Worm (Caenorhabditis elegans) whole organism, young adult: ENCODE measurements around the gene exc-14.
A peak's percentile ranks its signal among the peaks of the same experiment; 100 is the strongest.

Experiments
- B0019.2 ChIP-seq: fragments of 200-800 bp; sonication (Bioruptor generic); conservative IDR thresholded peaks from 2 replicates; pipeline ENCODE4 v1.3.6; 2022; ENCODE audit warnings: missing genetic modification reagents, missing genetic modification characterization, missing compliant biosample characterization
- B0261.1 ChIP-seq: sonication (generic microtip); optimal IDR thresholded peaks from 2 replicates; lab custom pipeline; 2016; ENCODE audit warnings: mild to moderate bottlenecking, missing genetic modification characterization, moderate library complexity, missing compliant biosample characterization
- C06A6.2 ChIP-seq: fragments of 200-800 bp; sonication (Bioruptor generic); conservative IDR thresholded peaks from 2 replicates; pipeline ENCODE4 v1.3.6; 2022; ENCODE audit warnings: missing genetic modification characterization, missing compliant biosample characterization
- C17E4.6 ChIP-seq: fragments of 200-800 bp; sonication (Bioruptor generic); IDR thresholded peaks from 2 replicates; pipeline ENCODE4 v1.3.6; 2022; ENCODE audit warnings: missing genetic modification reagents, missing genetic modification characterization, missing compliant biosample characterization
- F33H1.4 ChIP-seq: fragments of 200-800 bp; sonication (Bioruptor generic); IDR thresholded peaks from 2 replicates; pipeline ENCODE4 v1.3.6; 2022; ENCODE audit warnings: missing genetic modification reagents, missing genetic modification characterization, missing compliant biosample characterization
- F37B4.10 ChIP-seq: fragments of 200-800 bp; sonication (Bioruptor generic); IDR thresholded peaks from 2 replicates; pipeline ENCODE4 v1.3.6; 2022; ENCODE audit warnings: missing genetic modification characterization, missing compliant biosample characterization
- F57A8.1 ChIP-seq: fragments of 200-800 bp; sonication (Bioruptor generic); optimal IDR thresholded peaks from 2 replicates; lab custom pipeline; 2018; ENCODE audit warnings: mild to moderate bottlenecking, missing genetic modification characterization, moderate library complexity, missing compliant biosample characterization
- K11D2.4 ChIP-seq: fragments of 200-800 bp; sonication (Bioruptor generic); IDR thresholded peaks from 2 replicates; pipeline ENCODE4 v1.3.6; 2022; ENCODE audit warnings: missing genetic modification reagents, missing genetic modification characterization, missing compliant biosample characterization
- Y53G8AR.9 ChIP-seq: fragments of 200-800 bp; sonication (Bioruptor generic); conservative IDR thresholded peaks from 2 replicates; pipeline ENCODE4 v1.3.6; 2022; ENCODE audit warnings: missing genetic modification reagents, missing genetic modification characterization, missing compliant biosample characterization
- Y56A3A.18 ChIP-seq: fragments of 200-800 bp; sonication (Bioruptor generic); IDR thresholded peaks from 2 replicates; pipeline ENCODE4 v1.3.6; 2022; ENCODE audit warnings: missing genetic modification reagents, missing genetic modification characterization, missing compliant biosample characterization
- Y67H2A.10 ChIP-seq: fragments of 200-800 bp; sonication (Bioruptor generic); conservative IDR thresholded peaks from 2 replicates; pipeline ENCODE4 v1.3.6; 2022; ENCODE audit warnings: missing genetic modification reagents, missing genetic modification characterization, missing compliant biosample characterization
- attf-3 ChIP-seq: fragments of 200-800 bp; sonication (Bioruptor generic); conservative IDR thresholded peaks from 2 replicates; pipeline ENCODE4 v1.3.6; 2022; ENCODE audit warnings: missing genetic modification reagents, missing genetic modification characterization, missing compliant biosample characterization
- bed-1 ChIP-seq: fragments of 200-800 bp; sonication (Bioruptor generic); IDR thresholded peaks from 2 replicates; pipeline ENCODE4 v1.3.6; 2022; ENCODE audit warnings: missing genetic modification reagents, missing genetic modification characterization, missing compliant biosample characterization
- ceh-100 ChIP-seq: fragments of 200-800 bp; sonication (Bioruptor generic); IDR thresholded peaks from 2 replicates; pipeline ENCODE4 v1.3.6; 2022; ENCODE audit warnings: missing genetic modification reagents, missing genetic modification characterization, missing compliant biosample characterization
- ceh-27 ChIP-seq: fragments of 200-800 bp; sonication (Bioruptor generic); optimal IDR thresholded peaks from 2 replicates; lab custom pipeline; 2018; ENCODE audit warnings: mild to moderate bottlenecking, missing genetic modification characterization, moderate library complexity, missing compliant biosample characterization
- ceh-91 ChIP-seq: fragments of 200-800 bp; sonication (Bioruptor generic); IDR thresholded peaks from 2 replicates; pipeline ENCODE4 v1.3.6; 2022; ENCODE audit warnings: missing genetic modification reagents, missing genetic modification characterization, missing compliant biosample characterization
- die-1 ChIP-seq: sonication (generic microtip); optimal IDR thresholded peaks from 2 replicates; lab custom pipeline; 2016; ENCODE audit warnings: missing genotype, mild to moderate bottlenecking, missing genetic modification characterization, missing compliant biosample characterization
- egl-44 ChIP-seq: fragments of 200-800 bp; sonication (Bioruptor generic); IDR thresholded peaks from 2 replicates; pipeline ENCODE4 v1.3.6; 2022; ENCODE audit warnings: missing genetic modification reagents, missing genetic modification characterization, missing compliant biosample characterization
- ekl-4 ChIP-seq: fragments of 200-800 bp; sonication (Bioruptor generic); IDR thresholded peaks from 2 replicates; pipeline ENCODE4 v1.3.6; 2022; ENCODE audit warnings: missing genetic modification reagents, missing genetic modification characterization, missing compliant biosample characterization
- gei-17 ChIP-seq: fragments of 200-800 bp; sonication (Bioruptor generic); optimal IDR thresholded peaks from 2 replicates; lab custom pipeline; 2018; ENCODE audit warnings: mild to moderate bottlenecking, missing genetic modification characterization, missing compliant biosample characterization
- him-1 ChIP-seq: sonication (generic microtip); optimal IDR thresholded peaks from 2 replicates; lab custom pipeline; 2016; ENCODE audit warnings: missing genotype, missing genetic modification reagents, missing genetic modification characterization, missing compliant biosample characterization
- hlh-12 ChIP-seq: sonication (generic microtip); optimal IDR thresholded peaks from 2 replicates; lab custom pipeline; 2016; ENCODE audit warnings: missing genetic modification characterization, missing compliant biosample characterization
- hmg-1.2 ChIP-seq: fragments of 200-800 bp; sonication (Bioruptor generic); IDR thresholded peaks from 2 replicates; pipeline ENCODE4 v1.3.6; 2022; ENCODE audit warnings: missing genetic modification reagents, missing genetic modification characterization, missing compliant biosample characterization
- lag-1 ChIP-seq: fragments of 200-800 bp; sonication (Bioruptor generic); IDR thresholded peaks from 2 replicates; pipeline ENCODE4 v1.3.6; 2022; ENCODE audit warnings: missing genetic modification reagents, missing genetic modification characterization, missing compliant biosample characterization
- lsy-27 ChIP-seq: sonication (generic microtip); optimal IDR thresholded peaks from 2 replicates; lab custom pipeline; 2017; ENCODE audit warnings: missing genetic modification characterization, mild to moderate bottlenecking, missing compliant biosample characterization, antibody characterized with exemption, missing genotype, borderline replicate concordance; ENCODE audit not compliant: insufficient read depth
- madf-6 ChIP-seq: fragments of 200-800 bp; sonication (Bioruptor generic); IDR thresholded peaks from 2 replicates; pipeline ENCODE4 v1.3.6; 2022; ENCODE audit warnings: missing genetic modification reagents, missing genetic modification characterization, missing compliant biosample characterization
- mcd-1 ChIP-seq: fragments of 200-800 bp; sonication (Bioruptor generic); IDR thresholded peaks from 2 replicates; pipeline ENCODE4 v1.3.6; 2022; ENCODE audit warnings: missing genetic modification reagents, missing genetic modification characterization, missing compliant biosample characterization
- mxl-1 ChIP-seq: sonication (generic microtip); optimal IDR thresholded peaks from 2 replicates; lab custom pipeline; 2016; ENCODE audit warnings: missing genetic modification characterization, missing compliant biosample characterization
- nfyb-1 ChIP-seq: fragments of 200-800 bp; sonication (Bioruptor generic); IDR thresholded peaks from 2 replicates; pipeline ENCODE4 v1.3.6; 2022; ENCODE audit warnings: missing genetic modification reagents, missing genetic modification characterization, missing compliant biosample characterization
- nhr-120 ChIP-seq: fragments of 200-800 bp; sonication (Bioruptor generic); IDR thresholded peaks from 2 replicates; pipeline ENCODE4 v1.3.6; 2022; ENCODE audit warnings: missing genetic modification characterization, missing compliant biosample characterization
- rec-8 ChIP-seq, 2 experiments: sonication (generic microtip); optimal IDR thresholded peaks; 2 replicates each; lab custom pipeline; 2016; ENCODE audit warnings: mild to moderate bottlenecking in 2 of 2, missing genetic modification characterization in 2 of 2, missing genetic modification reagents in 2 of 2, missing genotype in 2 of 2, missing biosample characterization in 1 of 2, missing compliant biosample characterization in 1 of 2, moderate library complexity in 1 of 2
- sdz-38 ChIP-seq: sonication (generic microtip); optimal IDR thresholded peaks from 2 replicates; lab custom pipeline; 2016; ENCODE audit warnings: missing genotype, missing genetic modification characterization, missing compliant biosample characterization
- snpc-3.4 ChIP-seq: sonication (generic microtip); optimal IDR thresholded peaks from 2 replicates; lab custom pipeline; 2017; ENCODE audit warnings: missing genetic modification characterization, mild to moderate bottlenecking, missing compliant biosample characterization, antibody characterized with exemption, moderate library complexity, missing genotype, missing genetic modification reagents
- somi-1 ChIP-seq: fragments of 200-800 bp; sonication (Bioruptor generic); optimal IDR thresholded peaks from 2 replicates; lab custom pipeline; 2018; ENCODE audit warnings: mild to moderate bottlenecking, missing genetic modification characterization, missing compliant biosample characterization
- xnd-1 ChIP-seq: sonication (generic microtip); optimal IDR thresholded peaks from 2 replicates; lab custom pipeline; 2016; ENCODE audit warnings: missing genotype, missing genetic modification reagents, missing genetic modification characterization, missing compliant biosample characterization
- zfh-2 ChIP-seq: fragments of 200-800 bp; sonication (Bioruptor generic); conservative IDR thresholded peaks from 2 replicates; pipeline ENCODE4 v1.3.6; 2022; ENCODE audit warnings: missing genetic modification reagents, missing genetic modification characterization, missing compliant biosample characterization
- zim-3 ChIP-seq: sonication (generic microtip); optimal IDR thresholded peaks from 2 replicates; lab custom pipeline; 2017; ENCODE audit warnings: mild to moderate bottlenecking, missing genetic modification characterization, moderate library complexity, missing compliant biosample characterization
- ztf-26 ChIP-seq: sonication (generic microtip); optimal IDR thresholded peaks from 2 replicates; lab custom pipeline; 2017; ENCODE audit warnings: missing genetic modification characterization, missing compliant biosample characterization
- ztf-28 ChIP-seq: fragments of 200-800 bp; sonication (Bioruptor generic); IDR thresholded peaks from 2 replicates; pipeline ENCODE4 v1.3.6; 2022; ENCODE audit warnings: missing genetic modification reagents, missing genetic modification characterization, missing compliant biosample characterization
- ztf-6 ChIP-seq: fragments of 200-800 bp; sonication (Bioruptor generic); IDR thresholded peaks from 2 replicates; pipeline ENCODE4 v1.3.6; 2022; ENCODE audit warnings: missing genetic modification reagents, missing genetic modification characterization, missing compliant biosample characterization

Gene exc-14

DNA sequence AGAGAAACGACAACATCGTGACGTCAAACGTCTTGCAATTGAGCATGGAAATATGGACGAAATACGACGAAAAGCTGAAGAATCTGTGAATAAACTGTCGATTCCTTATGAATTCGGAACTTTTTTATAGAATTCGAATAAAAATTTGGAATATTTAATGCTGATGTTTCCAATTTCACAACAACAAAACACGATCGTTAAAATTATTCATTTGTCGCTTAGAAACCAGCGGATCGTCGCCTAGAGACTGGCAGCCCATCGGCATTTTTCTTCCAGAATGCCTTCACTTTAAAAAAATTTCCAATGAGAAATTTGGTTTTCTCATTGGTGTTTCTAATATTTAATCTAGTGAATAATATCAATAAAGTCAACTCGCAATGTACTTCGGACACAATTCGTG lies 7.3 kb upstream of the exc-14 start, which contains the start of gene cwp-4:
Gene cwp-4 (plus strand): TSS at position 301 of the 400 bp plus-strand sequence.
- TF ChIP-seq lag-1 (no peak), B0261.1 (tag; lab: Kevin White, UChicago) (no peak), ztf-26 (tag; lab: Kevin White, UChicago) (no peak), lsy-27 (tag; lab: Kevin White, UChicago) (no peak), him-1 (tag; lab: Kevin White, UChicago) (no peak), F33H1.4 (no peak), ceh-27 (no peak), zfh-2 (GFP tag; lab: Robert Waterston, UW) (no peak), somi-1 (no peak)
- TF ChIP-seq, all 124 proteins: peak for 0

DNA sequence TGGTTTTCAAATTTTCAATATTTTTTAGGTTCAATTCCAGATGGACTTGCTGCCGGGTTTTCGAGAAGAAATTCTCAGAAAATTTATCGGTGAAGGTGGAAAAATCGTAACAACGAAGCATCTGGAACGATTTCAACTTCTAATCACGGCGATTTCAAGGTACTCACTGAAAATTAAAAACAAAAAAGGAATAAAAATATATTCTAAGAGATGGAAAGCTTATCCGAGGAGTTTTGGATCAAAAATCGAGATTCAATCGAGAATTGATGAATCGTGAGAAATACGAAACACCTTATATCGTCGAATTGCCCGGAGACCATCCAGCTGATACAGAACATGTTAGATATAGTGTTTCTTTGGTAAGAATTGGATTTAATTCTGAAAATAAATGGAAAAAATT lies 6.2 kb upstream of the exc-14 start, which contains the start of gene K11D12.12:
Gene K11D12.12 (plus strand): TSS at position 29 of the 400 bp plus-strand sequence.
- no peak for TF ChIP-seq hlh-12 (tag; lab: Kevin White, UChicago)
- peak; percentile 4 for TF ChIP-seq xnd-1 (tag; lab: Kevin White, UChicago)
- no peak for TF ChIP-seq snpc-3.4 (tag; lab: Kevin White, UChicago)
- TF ChIP-seq mcd-1: no peak
- TF ChIP-seq Y53G8AR.9 (GFP tag; lab: Robert Waterston, UW): 0 out of 2 replicates have a peak, but pooled peaks have one; percentile 34
- TF ChIP-seq madf-6 (GFP tag; lab: Robert Waterston, UW): 0 out of 2 replicates have a peak, but pooled peaks have one; percentile 23
- TF ChIP-seq gei-17 (GFP tag; lab: Kevin White, UChicago): no peak
- no peak for TF ChIP-seq ekl-4
- no peak for TF ChIP-seq ztf-6
- no peak for TF ChIP-seq mxl-1 (tag; lab: Kevin White, UChicago)
- TF ChIP-seq Y67H2A.10 (GFP tag; lab: Robert Waterston, UW): no peak
- TF ChIP-seq rec-8 (tag; optimal IDR thresholded peaks at IDR 0.05; lab: Kevin White, UChicago): no peak

DNA sequence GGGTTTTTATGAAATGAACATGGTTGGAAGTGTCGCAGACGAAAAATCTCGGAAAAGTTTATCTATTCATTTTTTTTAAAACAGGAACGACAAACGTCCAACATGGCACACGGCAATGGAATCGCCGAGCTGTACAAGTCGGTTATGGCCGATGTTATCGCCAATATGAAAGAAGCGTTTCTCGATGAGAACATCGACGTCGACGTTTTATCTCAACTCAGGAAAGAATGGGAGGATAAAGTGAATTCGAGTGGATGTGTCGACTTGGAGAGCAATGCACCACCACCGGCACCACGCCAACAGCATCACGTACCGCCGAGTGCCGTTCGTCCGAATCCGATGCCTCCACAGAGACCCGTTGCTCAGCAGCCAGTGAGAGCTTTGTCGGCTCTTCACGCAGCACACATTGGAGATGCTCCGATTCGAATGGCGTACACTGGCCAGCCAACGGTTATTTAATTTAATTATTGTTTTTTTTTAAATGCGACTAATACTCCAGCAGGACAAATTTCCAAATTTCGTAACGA lies 4.1 kb upstream of the exc-14 start:
- peak; percentile 76; the same call in 1 of the 2 replicates for TF ChIP-seq zfh-2 (GFP tag; lab: Robert Waterston, UW)
- no peak for TF ChIP-seq C17E4.6 (GFP tag; lab: Robert Waterston, UW)
- TF ChIP-seq die-1 (tag; lab: Kevin White, UChicago): no peak
- peak; percentile 66; the same call in 1 of the 2 replicates for TF ChIP-seq nfyb-1 (GFP tag; lab: Robert Waterston, UW)
- TF ChIP-seq hmg-1.2 (GFP tag; lab: Robert Waterston, UW): 0 out of 2 replicates have a peak, but pooled peaks have one; percentile 5
- TF ChIP-seq nhr-120 (GFP tag; lab: Robert Waterston, UW): no peak
- 0 out of 2 replicates have a peak, but pooled peaks have one; percentile 16 for TF ChIP-seq K11D2.4 (GFP tag; lab: Robert Waterston, UW)
- TF ChIP-seq egl-44 (GFP tag; lab: Robert Waterston, UW): peak; percentile 33; the same call in 1 of the 2 replicates
- TF ChIP-seq mcd-1: 0 out of 2 replicates have a peak, but pooled peaks have one; percentile 21
- TF ChIP-seq bed-1 (GFP tag; lab: Robert Waterston, UW): no peak
- no peak for TF ChIP-seq mxl-1 (tag; lab: Kevin White, UChicago)
- no peak for TF ChIP-seq sdz-38 (tag; lab: Kevin White, UChicago)

DNA sequence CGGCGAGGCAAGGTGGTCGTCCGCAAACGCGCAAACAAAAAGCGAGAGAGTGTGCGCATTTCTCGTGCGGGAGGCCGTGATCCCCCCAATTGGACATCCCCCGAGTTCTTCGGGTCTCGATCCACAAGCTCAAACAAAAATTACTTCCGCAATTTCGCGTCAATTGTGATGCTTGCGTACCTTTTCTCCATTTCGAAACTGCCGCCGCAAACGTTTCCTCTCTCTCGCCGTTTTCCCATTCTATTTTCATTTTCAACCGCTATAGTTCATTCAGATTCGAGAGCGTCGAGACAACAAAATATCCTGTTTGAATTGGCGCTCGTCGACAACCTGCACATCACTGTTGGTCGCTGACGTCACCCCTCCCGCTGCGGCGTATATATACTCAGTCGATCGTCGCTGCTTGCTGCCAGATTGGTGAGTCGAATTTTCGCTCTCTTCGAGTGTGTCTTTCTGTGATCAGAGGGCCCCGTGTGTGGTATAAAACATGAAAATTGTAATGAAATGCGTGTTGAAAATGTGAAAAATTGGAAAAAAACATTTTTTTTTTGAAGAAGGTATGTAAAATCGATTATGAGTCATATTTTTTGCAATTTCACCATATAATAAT lies 3.4 kb upstream of the exc-14 start, which contains the start of the genes pqn-51 and K11D12.14:
Gene pqn-51 (plus strand): TSS at position 275 of the 610 bp plus-strand sequence.
Gene K11D12.14 (plus strand): TSS at position 304 of the 610 bp plus-strand sequence.
- TF ChIP-seq ceh-91: peak; percentile 64
- peak; percentile 96 for TF ChIP-seq ekl-4
- peak; percentile 44 for TF ChIP-seq B0019.2 (GFP tag; lab: Robert Waterston, UW)
- peak; percentile 77 for TF ChIP-seq somi-1
- no peak for TF ChIP-seq F57A8.1 (GFP tag; lab: Kevin White, UChicago)
- peak; percentile 89; the same call in 1 of the 2 replicates for TF ChIP-seq Y56A3A.18 (GFP tag; lab: Robert Waterston, UW)
- no peak for TF ChIP-seq die-1 (tag; lab: Kevin White, UChicago)
- no peak for TF ChIP-seq zim-3 (tag; lab: Kevin White, UChicago)
- 0 out of 2 replicates have a peak, but pooled peaks have one; percentile 35 for TF ChIP-seq ztf-28 (GFP tag; lab: Robert Waterston, UW)
- TF ChIP-seq ceh-100 (GFP tag; lab: Robert Waterston, UW): peak; percentile 92
- peak; percentile 71 for TF ChIP-seq ceh-27
- TF ChIP-seq F37B4.10 (GFP tag; lab: Robert Waterston, UW): 0 out of 2 replicates have a peak, but pooled peaks have one; percentile 6
- TF ChIP-seq C06A6.2 (GFP tag; lab: Robert Waterston, UW): peak; percentile 92
- TF ChIP-seq hmg-1.2 (GFP tag; lab: Robert Waterston, UW): peak; percentile 81
- TF ChIP-seq mxl-1 (tag; lab: Kevin White, UChicago): no peak
- peak; percentile 71 for TF ChIP-seq attf-3 (GFP tag; lab: Robert Waterston, UW)
- TF ChIP-seq Y67H2A.10 (GFP tag; lab: Robert Waterston, UW): 0 out of 2 replicates have a peak, but pooled peaks have one; percentile 7
